Fruit fly (Drosophila melanogaster): ENCODE measurements around the gene CG42238.

CG42238 gene

DNA sequence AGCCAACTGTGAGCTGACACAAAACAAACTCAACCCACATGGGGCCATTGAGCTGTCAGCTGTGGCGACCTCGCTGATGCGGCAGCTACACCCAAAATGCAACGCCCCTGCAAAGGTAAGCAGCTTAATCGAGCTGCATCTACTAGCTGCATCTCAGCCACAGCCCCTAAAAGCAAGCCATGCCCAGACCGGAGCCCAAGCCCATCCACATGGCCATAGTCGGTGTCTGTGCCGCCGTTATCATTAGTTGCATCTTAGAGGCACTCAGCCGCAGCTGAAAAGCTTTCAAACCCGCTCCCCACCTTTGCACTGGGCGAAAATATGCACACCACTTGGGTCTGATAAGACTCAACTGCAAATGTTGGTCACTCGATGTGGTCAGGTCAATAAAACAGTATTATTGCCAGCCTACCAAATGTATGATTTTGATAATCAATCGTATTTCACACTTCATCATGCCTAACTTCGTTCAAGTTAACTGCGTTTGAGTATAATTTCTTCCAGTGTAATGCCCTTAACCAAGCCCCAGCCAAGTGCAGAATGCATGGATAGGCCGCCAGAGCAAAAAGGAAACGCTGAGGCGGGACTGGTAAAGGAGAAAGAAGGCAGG is 77.8 kb downstream of the CG42238 start (continued):
- TF ChIP-seq CG10959 (GFP tag; IDR thresholded peaks at IDR 0.05) (peak; percentile 31; the same call in 1 of the 2 replicates), GATAe (GFP tag; conservative IDR thresholded peaks at IDR 0.05) (no peak), pfk (GFP tag; optimal IDR thresholded peaks at IDR 0.05) (no peak), CG33557 (GFP tag; optimal IDR thresholded peaks at IDR 0.05) (peak; percentile 45), Antp (GFP tag; optimal IDR thresholded peaks at IDR 0.05) (peak; percentile 46), CG16813 (GFP tag; IDR thresholded peaks at IDR 0.05; ENCODE audit: partially characterized antibody) (no peak), CG2678 (tag; optimal IDR thresholded peaks at IDR 0.05) (peak; percentile 65), CG12104 (GFP tag; optimal IDR thresholded peaks at IDR 0.05) (no peak), CG14667 (GFP tag; IDR thresholded peaks at IDR 0.05) (no peak), CG7357 (GFP tag; IDR thresholded peaks at IDR 0.05) (no peak), usp (GFP tag; optimal IDR thresholded peaks at IDR 0.05) (no peak), Sox100B (GFP tag; optimal IDR thresholded peaks at IDR 0.05) (peak; percentile 46), CG11696 (GFP tag; IDR thresholded peaks at IDR 0.05) (no peak), amos (GFP tag; IDR thresholded peaks at IDR 0.05; ENCODE audit: partially characterized antibody) (no peak), Lim3 (GFP tag; IDR thresholded peaks at IDR 0.05) (no peak), bowl (GFP tag; IDR thresholded peaks at IDR 0.05) (no peak), CG5953 (GFP tag; IDR thresholded peaks at IDR 0.05) (no peak), CG30403 (GFP tag; optimal IDR thresholded peaks at IDR 0.05) (peak; percentile 65), CG31224 (GFP tag; IDR thresholded peaks at IDR 0.05) (no peak), CG4328 (GFP tag; optimal IDR thresholded peaks at IDR 0.05) (no peak), CG11398 (GFP tag; optimal IDR thresholded peaks at IDR 0.05) (no peak), CG17385 (GFP tag; optimal IDR thresholded peaks at IDR 0.05) (peak; percentile 22), Trl (optimal IDR thresholded peaks at IDR 0.05) (no peak), Trl (GFP tag; optimal IDR thresholded peaks at IDR 0.05) (peak; percentile 45), h (optimal IDR thresholded peaks at IDR 0.05) (no peak), Nf-YC (tag; optimal IDR thresholded peaks at IDR 0.05) (no peak), CG10209 (GFP tag; optimal IDR thresholded peaks at IDR 0.05) (peak; percentile 29), CG3995 (GFP tag; optimal IDR thresholded peaks at IDR 0.05) (no peak), fd96Cb (tag; optimal IDR thresholded peaks at IDR 0.05) (peak; percentile 70), Med (GFP tag) (peak; percentile 75), Elba2 (GFP tag; optimal IDR thresholded peaks at IDR 0.05) (no peak), so (GFP tag; IDR thresholded peaks at IDR 0.05) (no peak), sd (tag; optimal IDR thresholded peaks at IDR 0.05) (no peak), Lpt (GFP tag; optimal IDR thresholded peaks at IDR 0.05) (no peak), CG8281 (tag; optimal IDR thresholded peaks at IDR 0.05) (no peak), CG17912 (GFP tag; optimal IDR thresholded peaks at IDR 0.05) (no peak), chif (GFP tag; optimal IDR thresholded peaks at IDR 0.05) (peak; percentile 51 to 72), scrt (GFP tag; optimal IDR thresholded peaks at IDR 0.05) (no peak), CG9932 (GFP tag; IDR thresholded peaks at IDR 0.05) (no peak), CG10979 (tag; optimal IDR thresholded peaks at IDR 0.05) (peak; percentile 81), CG9817 (tag; optimal IDR thresholded peaks at IDR 0.05) (no peak), CG34422 (GFP tag; IDR thresholded peaks at IDR 0.05) (0 out of 3 replicates have a peak, but pooled peaks have one; percentile 15), fd64A (GFP tag; optimal IDR thresholded peaks at IDR 0.05) (peak; percentile 48), CG8765 (GFP tag; IDR thresholded peaks at IDR 0.05) (no peak), B-H1 (GFP tag; IDR thresholded peaks at IDR 0.05) (no peak), gro (GFP tag; optimal IDR thresholded peaks at IDR 0.05) (no peak), D19A (tag; optimal IDR thresholded peaks at IDR 0.05) (peak; percentile 56), pho (GFP tag; optimal IDR thresholded peaks at IDR 0.05) (no peak), sc (optimal IDR thresholded peaks at IDR 0.05) (no peak), sc (GFP tag; optimal IDR thresholded peaks at IDR 0.05) (peak; percentile 48), ewg (GFP tag; optimal IDR thresholded peaks at IDR 0.05) (peak; percentile 56), Oli (tag; optimal IDR thresholded peaks at IDR 0.05) (peak; percentile 73)
